Fruit fly (Drosophila melanogaster) whole organism, embryonic: ENCODE measurements around the gene amos.

Experiments
- Awh ChIP-seq: fragments of 200-800 bp; sonication (Bioruptor generic); IDR thresholded peaks from 2 replicates; pipeline ENCODE4, ENCODE4 v1.3.6; 2022; ENCODE audit warnings: missing biosample characterization, missing genetic modification characterization
- CG10209 ChIP-seq: fragments of 200-800 bp; sonication (Bioruptor generic); optimal IDR thresholded peaks from 3 replicates; lab custom pipeline; 2017; ENCODE audit warnings: missing biosample characterization, mild to moderate bottlenecking, missing genetic modification characterization, missing genetic modification reagents
- CG11695 ChIP-seq: fragments of 200-800 bp; sonication (Bioruptor generic); IDR thresholded peaks from 3 replicates; pipeline ENCODE4 v1.3.6; 2022; ENCODE audit warnings: missing biosample characterization, missing genetic modification characterization
- CG14014 ChIP-seq: fragments of 200-800 bp; sonication (Bioruptor generic); IDR thresholded peaks from 2 replicates; pipeline ENCODE4 v1.3.6; 2022; ENCODE audit warnings: missing biosample characterization, missing genetic modification characterization
- CG15011 ChIP-seq: fragments of 200-800 bp; sonication (Bioruptor generic); optimal IDR thresholded peaks from 3 replicates; lab custom pipeline; 2018; ENCODE audit warnings: missing biosample characterization, mild to moderate bottlenecking, missing genetic modification characterization
- CG17385 ChIP-seq: fragments of 200-800 bp; sonication (Bioruptor generic); optimal IDR thresholded peaks from 3 replicates; lab custom pipeline; 2018; ENCODE audit warnings: missing biosample characterization, mild to moderate bottlenecking, missing genetic modification characterization
- CG2875 ChIP-seq: fragments of 200-800 bp; sonication (Bioruptor generic); optimal IDR thresholded peaks from 2 replicates; lab custom pipeline; 2017; ENCODE audit warnings: missing biosample characterization, mild to moderate bottlenecking, missing genetic modification characterization, missing genetic modification reagents
- CG31441 ChIP-seq: fragments of 200-800 bp; sonication (Bioruptor generic); IDR thresholded peaks from 2 replicates; pipeline ENCODE4 v1.3.6; 2022; ENCODE audit warnings: missing biosample characterization, missing genetic modification characterization
- CG32532 ChIP-seq: fragments of 200-800 bp; sonication (Bioruptor generic); IDR thresholded peaks from 2 replicates; pipeline ENCODE4 v1.3.6; 2022; ENCODE audit warnings: missing biosample characterization, missing genetic modification characterization
- CG3281 ChIP-seq: fragments of 200-800 bp; sonication (Bioruptor generic); optimal IDR thresholded peaks from 3 replicates; lab custom pipeline; 2017; ENCODE audit warnings: missing biosample characterization, mild to moderate bottlenecking, missing genetic modification characterization
- CrebB ChIP-seq: fragments of 200-800 bp; sonication (Bioruptor generic); optimal IDR thresholded peaks from 3 replicates; lab custom pipeline; 2018; ENCODE audit warnings: missing biosample characterization, mild to moderate bottlenecking, missing genetic modification characterization
- Dad ChIP-seq: fragments of 200-800 bp; sonication (Bioruptor generic); optimal IDR thresholded peaks from 3 replicates; lab custom pipeline; 2016; ENCODE audit warnings: missing biosample characterization, missing genetic modification characterization
- Hmr ChIP-seq: fragments of 200-800 bp; sonication (Bioruptor generic); optimal IDR thresholded peaks from 3 replicates; lab custom pipeline; 2017; ENCODE audit warnings: mild to moderate bottlenecking, missing biosample characterization, missing genetic modification reagents, missing genetic modification characterization
- Myb ChIP-seq: fragments of 200-800 bp; sonication (Bioruptor generic); optimal IDR thresholded peaks from 2 replicates; lab custom pipeline; 2016; ENCODE audit warnings: missing biosample characterization, missing genetic modification characterization
- Sry-β ChIP-seq: fragments of 200-800 bp; sonication (Bioruptor generic); optimal IDR thresholded peaks from 2 replicates; lab custom pipeline; 2018; ENCODE audit warnings: missing biosample characterization, mild to moderate bottlenecking, missing genetic modification characterization, moderate library complexity
- dmrt99B ChIP-seq: fragments of 200-800 bp; sonication (Bioruptor generic); optimal IDR thresholded peaks from 2 replicates; lab custom pipeline; 2018; ENCODE audit warnings: missing biosample characterization, mild to moderate bottlenecking, missing genetic modification characterization, moderate library complexity
- ham ChIP-seq: fragments of 200-800 bp; sonication (Bioruptor generic); IDR thresholded peaks from 2 replicates; pipeline ENCODE4 v1.3.6; 2022; ENCODE audit warnings: missing biosample characterization, missing genetic modification characterization
- lmd ChIP-seq: fragments of 200-800 bp; sonication (Bioruptor generic); IDR thresholded peaks from 2 replicates; pipeline ENCODE4 v1.3.6; 2022; ENCODE audit warnings: missing biosample characterization, missing genetic modification characterization
- luna ChIP-seq: fragments of 200-800 bp; sonication (Bioruptor generic); optimal IDR thresholded peaks from 2 replicates; lab custom pipeline; 2016; ENCODE audit warnings: missing biosample characterization, missing genetic modification characterization
- odd ChIP-seq: fragments of 200-800 bp; sonication (Bioruptor generic); optimal IDR thresholded peaks from 2 replicates; lab custom pipeline; 2017; ENCODE audit warnings: missing biosample characterization, mild to moderate bottlenecking, missing genetic modification characterization
- psq ChIP-seq: fragments of 200-800 bp; sonication (Bioruptor generic); optimal IDR thresholded peaks from 2 replicates; lab custom pipeline; 2017; ENCODE audit warnings: missing biosample characterization, missing genetic modification characterization
- row ChIP-seq: fragments of 200-800 bp; sonication (Bioruptor generic); IDR thresholded peaks from 3 replicates; pipeline ENCODE4 v1.3.6; 2022; ENCODE audit warnings: missing biosample characterization, missing genetic modification characterization
- tll ChIP-seq, 2 experiments: fragments of 200-800 bp in 1 of 2; fragments of >200 bp in 1 of 2; sonication (Bioruptor generic) in 1 of 2; optimal IDR thresholded peaks; 2 replicates each; lab custom pipeline; 2017 to 2019; ENCODE audit warnings: missing biosample characterization in 2 of 2, missing genetic modification characterization in 2 of 2, mild to moderate bottlenecking in 1 of 2, moderate library complexity in 1 of 2
- unpg ChIP-seq: fragments of 200-800 bp; sonication (Bioruptor generic); optimal IDR thresholded peaks from 3 replicates; lab custom pipeline; 2018; ENCODE audit warnings: missing biosample characterization, mild to moderate bottlenecking, missing genetic modification characterization, moderate library complexity
- usp ChIP-seq: fragments of >200 bp; optimal IDR thresholded peaks from 2 replicates; lab custom pipeline; 2017; ENCODE audit warnings: missing biosample characterization, missing genetic modification characterization

amos gene

dm6 chr2L:18548753-18549152, 48.0 kb downstream of the amos start (continued):
- TF ChIP-seq Hmr (GFP tag; lab: Kevin White, UChicago), result peak; percentile 61
- peak; percentile 36; the same call in 1 of the 2 replicates for TF ChIP-seq CG31441 (GFP tag; lab: Robert Waterston, UW)
- peak; percentile 16 for TF ChIP-seq CG17385 (GFP tag; lab: Kevin White, UChicago)
- peak; percentile 26 for TF ChIP-seq CG15011 (GFP tag; lab: Kevin White, UChicago)
- peak; percentile 51 for TF ChIP-seq unpg
- TF ChIP-seq tll (GFP tag; optimal IDR thresholded peaks at IDR 0.05; lab: Kevin White, UChicago), result no peak
- no peak for TF ChIP-seq Myb (GFP tag; lab: Kevin White, UChicago)
- peak; percentile 15 for TF ChIP-seq odd (GFP tag; lab: Kevin White, UChicago)
- peak; percentile 31; the same call in 1 of the 2 replicates for TF ChIP-seq lmd (GFP tag; lab: Robert Waterston, UW)
- TF ChIP-seq dmrt99B (tag; lab: Kevin White, UChicago), result peak; percentile 66
- 0 out of 3 replicates have a peak, but pooled peaks have one; percentile 17 for TF ChIP-seq CG11695 (GFP tag; lab: Robert Waterston, UW)
- peak; percentile 42 for TF ChIP-seq CG3281
- peak; percentile 70 for TF ChIP-seq row (GFP tag; lab: Robert Waterston, UW)
- peak; percentile 7 for TF ChIP-seq CG10209 (GFP tag; lab: Kevin White, UChicago)
- 0 out of 2 replicates have a peak, but pooled peaks have one; percentile 33 for TF ChIP-seq CG14014 (GFP tag; lab: Robert Waterston, UW)

dm6 chr2L:18546426-18546825, 50.3 kb downstream of the amos start:
- TF ChIP-seq CG2875 (GFP tag; lab: Kevin White, UChicago), result no peak
- TF ChIP-seq CG32532 (GFP tag; lab: Robert Waterston, UW), result no peak
- no peak for TF ChIP-seq psq (GFP tag; lab: Kevin White, UChicago)
- no peak for TF ChIP-seq Sry-β (GFP tag; lab: Kevin White, UChicago)
- TF ChIP-seq ham (GFP tag; lab: Robert Waterston, UW), result no peak
- no peak for TF ChIP-seq usp (GFP tag; lab: Kevin White, UChicago)
- TF ChIP-seq Awh (GFP tag; lab: Robert Waterston, UW), result no peak
- TF ChIP-seq Dad (GFP tag; lab: Kevin White, UChicago), result no peak
- TF ChIP-seq CrebB (tag; lab: Kevin White, UChicago), result no peak
- no peak for TF ChIP-seq luna (GFP tag; lab: Kevin White, UChicago)
- TF ChIP-seq, all 482 proteins: peak for 0
